Worm (Caenorhabditis elegans) whole organism, midembryonic: ENCODE results near the gene ilys-6.

Experiments used
- T22C8.4 ChIP-seq: fragments of 200-800 bp; sonication (Bioruptor generic); IDR thresholded peaks from 2 replicates; pipeline ENCODE4 v1.3.6; 2022; ENCODE audit warnings: missing genetic modification characterization, missing compliant biosample characterization
- flt-1 ChIP-seq: fragments of 200-800 bp; sonication (Bioruptor generic); IDR thresholded peaks from 2 replicates; pipeline ENCODE4 v1.3.6; 2022; ENCODE audit warnings: missing genetic modification characterization, missing compliant biosample characterization
- ref-1 ChIP-seq: fragments of 200-800 bp; sonication (Bioruptor generic); conservative IDR thresholded peaks from 2 replicates; pipeline ENCODE4 v1.3.6; 2022; ENCODE audit warnings: missing genetic modification reagents, missing genetic modification characterization, missing compliant biosample characterization
- tab-1 ChIP-seq: fragments of 200-800 bp; sonication (Bioruptor generic); IDR thresholded peaks from 2 replicates; pipeline ENCODE4 v1.3.6; 2022; ENCODE audit warnings: missing genetic modification characterization, missing compliant biosample characterization
- ztf-29 ChIP-seq: fragments of 200-800 bp; sonication (Bioruptor generic); IDR thresholded peaks from 2 replicates; pipeline ENCODE4 v1.3.6; 2022; ENCODE audit warnings: missing genetic modification reagents, missing genetic modification characterization, missing compliant biosample characterization

DNA sequence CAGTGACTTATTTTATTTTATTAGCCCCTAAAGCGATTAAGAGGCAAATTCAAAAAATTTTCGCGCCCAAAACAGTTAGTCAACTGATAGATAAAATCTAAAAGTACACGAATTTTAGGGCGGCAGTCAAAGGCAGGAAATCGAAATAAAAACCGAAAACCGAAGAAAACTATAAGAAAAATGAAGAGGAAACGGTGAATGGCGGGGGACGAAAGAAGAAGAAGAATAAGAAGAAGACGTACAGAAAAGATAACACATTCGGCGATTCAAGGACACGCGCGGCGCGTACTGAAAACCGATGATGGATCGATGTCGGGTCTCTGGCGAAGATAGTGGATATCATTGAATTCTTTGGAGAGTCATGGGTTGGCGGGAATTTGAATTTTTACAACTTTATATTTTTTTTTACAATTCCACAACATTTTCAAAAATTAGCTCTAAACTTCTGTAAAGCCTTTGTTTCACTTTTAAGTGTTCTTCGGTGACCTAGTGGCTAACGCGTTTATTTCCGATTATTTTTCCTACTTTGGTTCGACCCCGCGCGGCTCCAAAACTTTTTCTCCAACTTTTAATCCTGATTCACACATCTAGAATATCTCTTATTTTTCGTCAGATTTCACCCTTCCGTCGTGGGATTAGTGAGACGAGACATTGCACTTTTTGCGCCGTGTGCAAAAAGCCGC, 32.4 kb downstream of the ilys-6 start:
- TF ChIP-seq ztf-29 = no peak
- no peak for TF ChIP-seq flt-1 (GFP tag; lab: Robert Waterston, UW)
- TF ChIP-seq T22C8.4 (GFP tag; lab: Robert Waterston, UW) = no peak
- TF ChIP-seq tab-1 = no peak
- TF ChIP-seq ref-1 (GFP tag; lab: Robert Waterston, UW) = no peak
